Worm (Caenorhabditis elegans) whole organism, L1 larva: ENCODE data around the gene Y55D9A.2.

Experiments
- efl-1 ChIP-seq, 4 experiments: fragments of 150-350 bp; optimal IDR thresholded peaks in 3 of 4; peaks in 1 of 4; 1 replicate in 1 of 4; 2 replicates in 3 of 4; lab custom pipeline; 2014; ENCODE audit warnings: missing biosample characterization in 2 of 4, missing genetic modification characterization in 2 of 4, missing genetic modification reagents in 2 of 4
- fkh-8 ChIP-seq: sonication (generic microtip); optimal IDR thresholded peaks from 2 replicates; lab custom pipeline; 2016; ENCODE audit warnings: mild to moderate bottlenecking, missing genetic modification characterization, missing compliant biosample characterization
- hlh-4 ChIP-seq: sonication (generic microtip); optimal IDR thresholded peaks from 2 replicates; lab custom pipeline; 2016; ENCODE audit warnings: mild to moderate bottlenecking, missing genetic modification characterization, missing compliant biosample characterization
- nhr-28 ChIP-seq: fragments of 150-350 bp; optimal IDR thresholded peaks from 2 replicates; lab custom pipeline; 2014; ENCODE audit warnings: missing biosample characterization, missing genetic modification characterization
- skn-1 ChIP-seq: fragments of 150-350 bp; optimal IDR thresholded peaks from 2 replicates; lab custom pipeline; 2014; ENCODE audit warnings: missing biosample characterization, missing genetic modification characterization

DNA sequence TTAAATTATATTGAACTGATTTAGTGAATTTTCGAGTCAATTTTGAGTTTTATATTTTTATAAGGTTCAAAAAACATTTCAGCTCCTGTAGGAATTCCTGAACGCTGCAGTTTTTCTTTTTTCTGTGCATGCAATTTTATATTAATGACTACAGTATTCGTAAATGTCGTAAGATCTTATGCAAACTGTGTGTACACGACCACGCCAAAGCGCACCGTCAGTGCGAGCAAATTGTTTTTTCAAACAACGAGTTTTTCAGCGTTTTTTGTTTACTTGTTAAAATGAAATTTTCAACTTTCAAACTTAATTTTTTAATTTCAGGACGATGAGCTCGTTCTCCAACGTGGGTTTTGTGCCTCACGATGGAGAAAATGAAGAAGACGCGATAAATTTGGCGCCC lies 34.9 kb upstream of the Y55D9A.2 start, which contains the start of gene vha-7:
- no peak for TF ChIP-seq hlh-4
- no peak for TF ChIP-seq skn-1 (tag; lab: Kevin White, UChicago)
- TF ChIP-seq fkh-8 = no peak
- TF ChIP-seq efl-1 (optimal IDR thresholded peaks at IDR 0.05; lab: Kevin White, UChicago) = peak in 1 of 2 experiments; percentile 25
- no peak for TF ChIP-seq efl-1 (GFP tag; optimal IDR thresholded peaks at IDR 0.05 in 1 of 2; lab: Kevin White, UChicago)
- no peak for TF ChIP-seq nhr-28 (tag; lab: Kevin White, UChicago)
